Fruit fly (Drosophila melanogaster) whole organism, prepupa: ENCODE data around the gene GstO2.

ENCODE experiments used
- Ets96B ChIP-seq: fragments of 200-800 bp; optimal IDR thresholded peaks from 2 replicates; lab custom pipeline; 2019; ENCODE audit warnings: missing biosample characterization, mild to moderate bottlenecking, missing genetic modification characterization, moderate library complexity
- Hr39 ChIP-seq: fragments of 200-800 bp; sonication (Bioruptor generic); optimal IDR thresholded peaks from 2 replicates; lab custom pipeline; 2016; ENCODE audit warnings: missing biosample characterization, missing genetic modification characterization
- svp ChIP-seq: fragments of 200-800 bp; sonication (Bioruptor generic); peaks from one replicate; lab custom pipeline; 2016; ENCODE audit warnings: missing biosample characterization, missing genetic modification characterization

- TF ChIP-seq Hr39 (GFP tag; lab: Kevin White, UChicago) (no peak), Ets96B (tag; lab: Kevin White, UChicago) (no peak), svp (GFP tag; lab: Kevin White, UChicago) (no peak)
Measured at dm6 chr3L:8520252-8520651, 3.0 kb downstream of the GstO2 start, which contains the start of gene se.
